Fruit fly (Drosophila melanogaster): ENCODE measurements around the gene CG46523.

dm6 chr3L:1947463-1948126, 8.7 kb upstream of the CG46523 start, which contains the start of the genes mu2 and Cnb:
- TF ChIP-seq Dif (GFP tag; optimal IDR thresholded peaks at IDR 0.05; ENCODE audit: partially characterized antibody) (no peak), lola (GFP tag; optimal IDR thresholded peaks at IDR 0.05) (no peak), Abd-B (GFP tag; optimal IDR thresholded peaks at IDR 0.05) (no peak), h (GFP tag; optimal IDR thresholded peaks at IDR 0.05) (no peak), fru (GFP tag; optimal IDR thresholded peaks at IDR 0.05) (no peak), Dfd (GFP tag; optimal IDR thresholded peaks at IDR 0.05) (no peak), Rel (GFP tag; optimal IDR thresholded peaks at IDR 0.05) (no peak), Rel (tag; optimal IDR thresholded peaks at IDR 0.05) (no peak), psq (GFP tag; optimal IDR thresholded peaks at IDR 0.05) (peak; percentile 23), CrebA (GFP tag; optimal IDR thresholded peaks at IDR 0.05; ENCODE audit: borderline replicate concordance) (no peak), Hr78 (GFP tag; optimal IDR thresholded peaks at IDR 0.05) (no peak), HLH106 (tag; optimal IDR thresholded peaks at IDR 0.05) (no peak), N (GFP tag; optimal IDR thresholded peaks at IDR 0.05) (no peak)
